Worm (Caenorhabditis elegans) whole organism, L4 larva: Measurements from ENCODE around the gene srbc-37.

Experiments used
- D1046.2 ChIP-seq: fragments of 200-800 bp; sonication (Bioruptor generic); IDR thresholded peaks from 2 replicates; pipeline ENCODE4 v1.3.6; 2022; ENCODE audit warnings: missing genetic modification characterization, missing compliant biosample characterization
- F26F4.8 ChIP-seq: fragments of 200-800 bp; sonication (Bioruptor generic); conservative IDR thresholded peaks from 2 replicates; pipeline ENCODE4 v1.3.6; 2022; ENCODE audit warnings: missing genetic modification characterization, missing compliant biosample characterization
- F37D6.2 ChIP-seq: sonication (generic microtip); optimal IDR thresholded peaks from 2 replicates; lab custom pipeline; 2016; ENCODE audit warnings: mild to moderate bottlenecking, missing genetic modification characterization, missing compliant biosample characterization
- F49E8.2 ChIP-seq: sonication (generic microtip); optimal IDR thresholded peaks from 2 replicates; lab custom pipeline; 2016; ENCODE audit warnings: missing compliant biosample characterization, mild to moderate bottlenecking, missing genetic modification characterization, borderline replicate concordance
- T26A8.4 ChIP-seq: fragments of 200-800 bp; sonication (Bioruptor generic); IDR thresholded peaks from 2 replicates; pipeline ENCODE4 v1.3.6; 2022; ENCODE audit warnings: missing genetic modification characterization, missing compliant biosample characterization
- Y105C5A.15 ChIP-seq: fragments of 200-800 bp; sonication (Bioruptor generic); IDR thresholded peaks from 2 replicates; pipeline ENCODE4 v1.3.6; 2022; ENCODE audit warnings: missing genetic modification characterization, missing compliant biosample characterization
- Y48G9A.11 ChIP-seq: fragments of 200-800 bp; sonication (Bioruptor generic); IDR thresholded peaks from 2 replicates; pipeline ENCODE4 v1.3.6; 2022; ENCODE audit warnings: missing genetic modification reagents, missing genetic modification characterization, missing compliant biosample characterization
- ZK337.2 ChIP-seq: fragments of 200-800 bp; sonication (Bioruptor generic); IDR thresholded peaks from 2 replicates; pipeline ENCODE4 v1.3.6; 2022; ENCODE audit warnings: missing genetic modification reagents, missing genetic modification characterization, missing compliant biosample characterization
- aha-1 ChIP-seq: fragments of 150-350 bp; peaks from one replicate; lab custom pipeline; 2014; ENCODE audit warnings: missing biosample characterization, missing genetic modification characterization
- aly-2 ChIP-seq: sonication (generic microtip); optimal IDR thresholded peaks from 2 replicates; lab custom pipeline; 2018; ENCODE audit warnings: missing biosample characterization, missing genetic modification characterization
- arid-1 ChIP-seq: fragments of 200-800 bp; sonication (Bioruptor generic); conservative IDR thresholded peaks from 2 replicates; pipeline ENCODE4 v1.3.6; 2022; ENCODE audit warnings: missing genetic modification reagents, missing genetic modification characterization, missing compliant biosample characterization
- ceh-82 ChIP-seq: sonication (generic microtip); optimal IDR thresholded peaks from 2 replicates; lab custom pipeline; 2017; ENCODE audit warnings: missing biosample characterization, missing genetic modification characterization
- ces-1 ChIP-seq: fragments of 150-350 bp; sonication (generic microtip); optimal IDR thresholded peaks from 4 replicates; lab custom pipeline; 2014; ENCODE audit warnings: missing biosample characterization, missing genetic modification reagents, missing genetic modification characterization
- cey-2 ChIP-seq: sonication (generic microtip); optimal IDR thresholded peaks from 3 replicates; lab custom pipeline; 2017; ENCODE audit warnings: missing genetic modification characterization, mild to moderate bottlenecking, missing compliant biosample characterization, antibody characterized with exemption, borderline replicate concordance; ENCODE audit not compliant: insufficient read depth
- ctbp-1 ChIP-seq: fragments of 200-800 bp; sonication (Bioruptor generic); IDR thresholded peaks from 2 replicates; pipeline ENCODE4 v1.3.6; 2022; ENCODE audit warnings: missing genetic modification reagents, missing genetic modification characterization, missing compliant biosample characterization
- daf-19 ChIP-seq: fragments of 200-800 bp; sonication (Bioruptor generic); conservative IDR thresholded peaks from 2 replicates; pipeline ENCODE4 v1.3.6; 2022; ENCODE audit warnings: missing genetic modification characterization, missing compliant biosample characterization
- daf-8 ChIP-seq: fragments of 200-800 bp; sonication (Bioruptor generic); IDR thresholded peaks from 2 replicates; pipeline ENCODE4 v1.3.6; 2022; ENCODE audit warnings: missing genetic modification characterization, missing compliant biosample characterization
- dmd-6 ChIP-seq: fragments of 200-800 bp; sonication (Bioruptor generic); IDR thresholded peaks from 2 replicates; pipeline ENCODE4 v1.3.6; 2022; ENCODE audit warnings: missing genetic modification reagents, missing genetic modification characterization, missing compliant biosample characterization
- dmd-8 ChIP-seq: fragments of 200-800 bp; sonication (Bioruptor generic); IDR thresholded peaks from 2 replicates; pipeline ENCODE4 v1.3.6; 2022; ENCODE audit warnings: missing genetic modification characterization, missing compliant biosample characterization
- duxl-1 ChIP-seq: sonication (generic microtip); optimal IDR thresholded peaks from 2 replicates; lab custom pipeline; 2016; ENCODE audit warnings: mild to moderate bottlenecking, missing genetic modification characterization, moderate library complexity, missing compliant biosample characterization; ENCODE audit not compliant: poor library complexity
- dve-1 ChIP-seq: sonication (generic microtip); optimal IDR thresholded peaks from 2 replicates; lab custom pipeline; 2017; ENCODE audit warnings: antibody characterized with exemption, mild to moderate bottlenecking, missing genetic modification characterization, missing compliant biosample characterization; ENCODE audit not compliant: insufficient read depth
- egl-27 ChIP-seq: sonication (generic microtip); optimal IDR thresholded peaks from 3 replicates; lab custom pipeline; 2017; ENCODE audit warnings: missing biosample characterization, missing genetic modification reagents, missing genetic modification characterization
- egl-43 ChIP-seq: fragments of 200-800 bp; sonication (Bioruptor generic); IDR thresholded peaks from 2 replicates; pipeline ENCODE4 v1.3.6; 2022; ENCODE audit warnings: missing genetic modification reagents, missing genetic modification characterization, missing compliant biosample characterization
- fkh-10 ChIP-seq: fragments of 150-350 bp; optimal IDR thresholded peaks from 2 replicates; lab custom pipeline; 2014; ENCODE audit warnings: missing biosample characterization, missing genetic modification reagents, missing genetic modification characterization
- gei-8 ChIP-seq: fragments of 200-800 bp; sonication (Bioruptor generic); optimal IDR thresholded peaks from 2 replicates; lab custom pipeline; 2018; ENCODE audit warnings: mild to moderate bottlenecking, missing genetic modification characterization, missing compliant biosample characterization
- hlh-30 ChIP-seq: sonication (generic microtip); optimal IDR thresholded peaks from 2 replicates; lab custom pipeline; 2017; ENCODE audit warnings: antibody characterized with exemption, mild to moderate bottlenecking, missing genetic modification characterization, missing compliant biosample characterization; ENCODE audit not compliant: insufficient read depth
- jun-1 ChIP-seq: fragments of 150-350 bp; optimal IDR thresholded peaks from 2 replicates; lab custom pipeline; 2014; ENCODE audit warnings: missing biosample characterization, missing genetic modification reagents, missing genetic modification characterization
- lin-1 ChIP-seq: fragments of 200-800 bp; sonication (Bioruptor generic); IDR thresholded peaks from 2 replicates; pipeline ENCODE4 v1.3.6; 2022; ENCODE audit warnings: missing genetic modification reagents, missing genetic modification characterization, missing compliant biosample characterization
- lin-15B ChIP-seq: fragments of 150-350 bp; sonication (generic microtip); optimal IDR thresholded peaks from 3 replicates; lab custom pipeline; 2014; ENCODE audit warnings: missing biosample characterization, missing genetic modification characterization
- lin-39 ChIP-seq: fragments of 150-350 bp; optimal IDR thresholded peaks from 2 replicates; lab custom pipeline; 2014; ENCODE audit warnings: missing biosample characterization, missing genetic modification reagents, missing genetic modification characterization
- lsy-2 ChIP-seq, 2 experiments: fragments of 150-350 bp in 1 of 2; sonication (generic microtip) in 1 of 2; optimal IDR thresholded peaks; 2 replicates each; lab custom pipeline; 2014 to 2017; ENCODE audit warnings: missing biosample characterization in 2 of 2, missing genetic modification characterization in 2 of 2
- mep-1 ChIP-seq: fragments of 150-350 bp; sonication (generic microtip); optimal IDR thresholded peaks from 3 replicates; lab custom pipeline; 2014; ENCODE audit warnings: missing biosample characterization, missing genetic modification characterization
- nhr-10 ChIP-seq: fragments of 150-350 bp; optimal IDR thresholded peaks from 2 replicates; lab custom pipeline; 2014; ENCODE audit warnings: missing biosample characterization, missing genetic modification characterization
- nhr-111 ChIP-seq: fragments of 200-800 bp; sonication (Bioruptor generic); optimal IDR thresholded peaks from 2 replicates; lab custom pipeline; 2018; ENCODE audit warnings: mild to moderate bottlenecking, missing genetic modification characterization, missing compliant biosample characterization
- nhr-28 ChIP-seq: fragments of 150-350 bp; optimal IDR thresholded peaks from 2 replicates; lab custom pipeline; 2014; ENCODE audit warnings: missing biosample characterization, missing genetic modification characterization
- nhr-48 ChIP-seq: sonication (generic microtip); optimal IDR thresholded peaks from 2 replicates; lab custom pipeline; 2016; ENCODE audit warnings: mild to moderate bottlenecking, missing genetic modification characterization, missing compliant biosample characterization
- nhr-6 ChIP-seq: fragments of 150-350 bp; optimal IDR thresholded peaks from 2 replicates; lab custom pipeline; 2014; ENCODE audit warnings: missing biosample characterization, missing genetic modification characterization
- nhr-76 ChIP-seq: fragments of 150-350 bp; optimal IDR thresholded peaks from 2 replicates; lab custom pipeline; 2014; ENCODE audit warnings: missing biosample characterization, missing genetic modification characterization
- nhr-77 ChIP-seq: fragments of 150-350 bp; optimal IDR thresholded peaks from 2 replicates; lab custom pipeline; 2014; ENCODE audit warnings: missing biosample characterization, missing genetic modification characterization
- php-3 ChIP-seq: fragments of 200-800 bp; sonication (Bioruptor generic); IDR thresholded peaks from 2 replicates; pipeline ENCODE4 v1.3.6; 2022; ENCODE audit warnings: missing genetic modification reagents, missing genetic modification characterization, missing compliant biosample characterization
- rbr-2 ChIP-seq: sonication (generic microtip); optimal IDR thresholded peaks from 2 replicates; lab custom pipeline; 2016; ENCODE audit warnings: missing genotype, missing genetic modification characterization, missing compliant biosample characterization
- sdz-12 ChIP-seq: fragments of 200-800 bp; sonication (Bioruptor generic); optimal IDR thresholded peaks from 2 replicates; lab custom pipeline; 2018; ENCODE audit warnings: mild to moderate bottlenecking, missing genetic modification characterization, missing compliant biosample characterization
- skn-1 ChIP-seq: fragments of 150-350 bp; optimal IDR thresholded peaks from 2 replicates; lab custom pipeline; 2014; ENCODE audit warnings: missing biosample characterization, missing genetic modification characterization
- snpc-1.2 ChIP-seq: fragments of 200-800 bp; sonication (Bioruptor generic); IDR thresholded peaks from 2 replicates; pipeline ENCODE4 v1.3.6; 2022; ENCODE audit warnings: missing genetic modification reagents, missing genetic modification characterization, missing compliant biosample characterization
- spr-3 ChIP-seq: fragments of 200-800 bp; sonication (Bioruptor generic); optimal IDR thresholded peaks from 2 replicates; lab custom pipeline; 2018; ENCODE audit warnings: mild to moderate bottlenecking, missing genetic modification characterization, missing compliant biosample characterization
- unc-130 ChIP-seq: sonication (generic microtip); optimal IDR thresholded peaks from 2 replicates; lab custom pipeline; 2016; ENCODE audit warnings: missing genetic modification reagents, missing genetic modification characterization, missing compliant biosample characterization
- unc-39 ChIP-seq: sonication (generic microtip); optimal IDR thresholded peaks from 2 replicates; lab custom pipeline; 2017; ENCODE audit warnings: missing biosample characterization, missing genetic modification characterization
- zag-1 ChIP-seq: fragments of 150-350 bp; optimal IDR thresholded peaks from 2 replicates; lab custom pipeline; 2014; ENCODE audit warnings: missing biosample characterization, missing genetic modification characterization
- zfp-3 ChIP-seq: fragments of 200-800 bp; sonication (Bioruptor generic); conservative IDR thresholded peaks from 2 replicates; pipeline ENCODE4 v1.3.6; 2022; ENCODE audit warnings: missing genetic modification reagents, missing genetic modification characterization, missing compliant biosample characterization
- zip-11 ChIP-seq: fragments of 200-800 bp; sonication (Bioruptor generic); IDR thresholded peaks from 2 replicates; pipeline ENCODE4 v1.3.6; 2022; ENCODE audit warnings: missing genetic modification characterization, missing compliant biosample characterization

Gene srbc-37

DNA sequence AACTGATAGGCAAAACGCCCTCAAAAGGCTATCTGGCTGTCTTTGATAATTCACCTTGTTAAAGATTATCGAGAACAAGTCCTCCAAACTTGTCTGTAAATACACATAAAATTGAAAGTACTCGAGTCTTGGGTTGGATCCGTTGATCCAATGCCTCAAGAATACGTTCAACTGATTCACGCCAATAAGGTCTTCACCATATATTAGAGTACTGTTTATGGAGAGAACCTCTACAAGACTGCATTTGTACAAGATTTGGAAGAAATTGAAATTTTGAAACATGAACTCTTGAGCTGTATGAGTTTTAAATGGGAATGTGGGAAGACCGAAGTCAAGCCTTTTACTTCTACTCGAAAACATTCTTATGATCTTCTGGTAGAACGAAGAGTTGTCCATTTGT, 20.5 kb downstream of the srbc-37 start:
- TF ChIP-seq lin-15B (tag; lab: Kevin White, UChicago) (no peak), dve-1 (tag; lab: Kevin White, UChicago) (no peak), aha-1 (peak; percentile 95), nhr-76 (tag; lab: Kevin White, UChicago) (no peak)
- TF ChIP-seq, all 104 proteins: peak for 1

DNA sequence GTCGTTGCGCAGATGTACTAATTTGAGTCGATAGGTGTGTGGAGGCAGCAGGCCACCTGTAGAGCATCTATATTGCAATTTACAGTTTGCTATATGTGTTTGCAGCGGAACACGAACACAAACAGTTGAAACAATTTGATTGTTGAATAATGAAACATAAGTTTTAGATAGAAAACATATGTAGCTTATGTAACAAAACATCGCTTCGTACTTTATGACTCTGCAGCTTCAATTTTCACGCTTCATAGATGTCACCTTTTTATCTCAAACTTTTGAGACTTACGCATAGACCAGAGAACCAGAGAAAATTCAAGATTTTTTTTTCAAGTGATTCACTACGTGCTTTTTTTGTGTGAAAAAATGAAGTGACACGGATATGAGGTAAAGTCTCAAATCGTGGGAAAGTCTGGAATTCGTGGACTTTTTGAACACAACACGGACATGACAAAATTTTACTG, 21.6 kb downstream of the srbc-37 start, which contains the start of gene fbxb-72:
TSS of gene fbxb-72 (minus strand) at position 58 of the 458 bp plus-strand sequence.
- TF ChIP-seq php-3 (peak; percentile 76; the same call in 1 of the 2 replicates), Y48G9A.11 (GFP tag; lab: Robert Waterston, UW) (0 out of 2 replicates have a peak, but pooled peaks have one; percentile 14), daf-19 (GFP tag; lab: Robert Waterston, UW) (no peak), lin-1 (GFP tag; lab: Robert Waterston, UW) (no peak; the same call in 1 of the 2 replicates), nhr-6 (tag; lab: Kevin White, UChicago) (peak; percentile 93), hlh-30 (tag; lab: Kevin White, UChicago) (peak; percentile 43), nhr-77 (peak; percentile 93), unc-130 (no peak), egl-27 (no peak), F37D6.2 (no peak), mep-1 (tag; lab: Kevin White, UChicago) (peak; percentile 96), dmd-8 (GFP tag; lab: Robert Waterston, UW) (no peak), D1046.2 (no peak), unc-39 (no peak), lin-15B (tag; lab: Kevin White, UChicago) (no peak), zip-11 (no peak), F49E8.2 (tag; lab: Kevin White, UChicago) (no peak), lin-39 (tag; lab: Kevin White, UChicago) (no peak), daf-8 (GFP tag; lab: Robert Waterston, UW) (no peak), jun-1 (tag; lab: Kevin White, UChicago) (no peak), aly-2 (tag; lab: Kevin White, UChicago) (no peak), arid-1 (peak; percentile 82), egl-43 (GFP tag; lab: Robert Waterston, UW) (no peak), lsy-2 (tag; optimal IDR thresholded peaks at IDR 0.05; lab: Kevin White, UChicago) (peak; percentile 76 to 84), Y105C5A.15 (GFP tag; lab: Robert Waterston, UW) (peak; percentile 8; the same call in 1 of the 2 replicates), nhr-28 (tag; lab: Kevin White, UChicago) (peak; percentile 45), T26A8.4 (GFP tag; lab: Robert Waterston, UW) (peak; percentile 96), duxl-1 (peak; percentile 75), ctbp-1 (GFP tag; lab: Robert Waterston, UW) (no peak), spr-3 (GFP tag; lab: Kevin White, UChicago) (peak; percentile 22), nhr-10 (tag; lab: Kevin White, UChicago) (peak; percentile 96), snpc-1.2 (GFP tag; lab: Robert Waterston, UW) (peak; percentile 58; the same call in 1 of the 2 replicates), dmd-6 (GFP tag; lab: Robert Waterston, UW) (no peak), skn-1 (tag; lab: Kevin White, UChicago) (no peak), fkh-10 (no peak), ces-1 (GFP tag; lab: Kevin White, UChicago) (no peak), ZK337.2 (GFP tag; lab: Robert Waterston, UW) (no peak), nhr-48 (peak; percentile 68), zag-1 (tag; lab: Kevin White, UChicago) (no peak), ceh-82 (tag; lab: Kevin White, UChicago) (no peak), cey-2 (tag; lab: Kevin White, UChicago) (no peak), rbr-2 (peak; percentile 34), gei-8 (GFP tag; lab: Kevin White, UChicago) (peak; percentile 13), nhr-111 (GFP tag; lab: Kevin White, UChicago) (no peak), F26F4.8 (GFP tag; lab: Robert Waterston, UW) (no peak), zfp-3 (GFP tag; lab: Robert Waterston, UW) (peak; percentile 97), sdz-12 (no peak)
